Fruit fly (Drosophila melanogaster) whole organism, embryonic: ENCODE data around the gene Ir68b.
A peak's percentile ranks its signal among the peaks of the same experiment; 100 is the strongest.

Source experiments
- Atf3 ChIP-seq: fragments of 200-800 bp; sonication (Bioruptor generic); optimal IDR thresholded peaks from 3 replicates; lab custom pipeline; 2016; ENCODE audit warnings: missing biosample characterization, missing genetic modification characterization
- CG10274 ChIP-seq: fragments of 200-800 bp; sonication (Bioruptor generic); optimal IDR thresholded peaks from 3 replicates; lab custom pipeline; 2017; ENCODE audit warnings: missing biosample characterization, mild to moderate bottlenecking, missing genetic modification characterization
- CG13775 ChIP-seq: fragments of 200-800 bp; sonication (Bioruptor generic); optimal IDR thresholded peaks from 3 replicates; lab custom pipeline; 2017; ENCODE audit warnings: missing biosample characterization, mild to moderate bottlenecking, missing genetic modification characterization
- CG14710 ChIP-seq: fragments of 200-800 bp; sonication (Bioruptor generic); optimal IDR thresholded peaks from 3 replicates; lab custom pipeline; 2019; ENCODE audit warnings: missing biosample characterization, mild to moderate bottlenecking, missing genetic modification characterization, moderate library complexity
- CG30403 ChIP-seq: fragments of 200-800 bp; sonication (Bioruptor generic); optimal IDR thresholded peaks from 3 replicates; lab custom pipeline; 2016; ENCODE audit warnings: missing biosample characterization, missing genetic modification characterization
- CG30431 ChIP-seq: fragments of 200-800 bp; sonication (Bioruptor generic); optimal IDR thresholded peaks from 2 replicates; lab custom pipeline; 2017; ENCODE audit warnings: missing biosample characterization, missing genetic modification characterization
- CG31224 ChIP-seq: fragments of 200-800 bp; sonication (Bioruptor generic); IDR thresholded peaks from 2 replicates; pipeline ENCODE4 v1.3.6; 2022; ENCODE audit warnings: missing biosample characterization, missing genetic modification characterization
- CG3847 ChIP-seq: fragments of 200-800 bp; sonication (Bioruptor generic); IDR thresholded peaks from 2 replicates; pipeline ENCODE4 v1.3.6; 2022; ENCODE audit warnings: missing biosample characterization, missing genetic modification characterization
- CG4404 ChIP-seq: fragments of 200-800 bp; sonication (Bioruptor generic); IDR thresholded peaks from 2 replicates; pipeline ENCODE4 v1.3.6; 2022; ENCODE audit warnings: missing biosample characterization, missing genetic modification characterization
- CG7556 ChIP-seq: fragments of 200-800 bp; sonication (Bioruptor generic); optimal IDR thresholded peaks from 2 replicates; lab custom pipeline; 2017; ENCODE audit warnings: missing biosample characterization, mild to moderate bottlenecking, missing genetic modification characterization
- CG8089 ChIP-seq: fragments of 200-800 bp; sonication (Bioruptor generic); optimal IDR thresholded peaks from 3 replicates; lab custom pipeline; 2016; ENCODE audit warnings: missing biosample characterization, missing genetic modification characterization
- CG8388 ChIP-seq: fragments of 200-800 bp; sonication (Bioruptor generic); optimal IDR thresholded peaks from 2 replicates; lab custom pipeline; 2019; ENCODE audit warnings: missing biosample characterization, mild to moderate bottlenecking, missing genetic modification characterization, moderate library complexity
- CTCF ChIP-seq: fragments of 200-800 bp; sonication (Bioruptor generic); optimal IDR thresholded peaks from 2 replicates; lab custom pipeline; 2017; ENCODE audit warnings: missing biosample characterization, mild to moderate bottlenecking, missing genetic modification characterization, moderate library complexity
- CkIIα-i1 ChIP-seq: fragments of 200-800 bp; sonication (Bioruptor generic); IDR thresholded peaks from 2 replicates; pipeline ENCODE4 v1.3.6; 2022; ENCODE audit warnings: missing biosample characterization, missing genetic modification characterization
- CrebB ChIP-seq: fragments of 200-800 bp; sonication (Bioruptor generic); optimal IDR thresholded peaks from 3 replicates; lab custom pipeline; 2018; ENCODE audit warnings: missing biosample characterization, mild to moderate bottlenecking, missing genetic modification characterization
- D19B ChIP-seq: fragments of 200-800 bp; sonication (Bioruptor generic); optimal IDR thresholded peaks from 2 replicates; lab custom pipeline; 2017; ENCODE audit warnings: missing biosample characterization, mild to moderate bottlenecking, missing genetic modification characterization
- Dbx ChIP-seq: fragments of 200-800 bp; sonication (Bioruptor generic); IDR thresholded peaks from 3 replicates; pipeline ENCODE4 v1.3.6; 2022; ENCODE audit warnings: missing biosample characterization, missing genetic modification characterization
- Doc2 ChIP-seq: fragments of 200-800 bp; sonication (Bioruptor generic); IDR thresholded peaks from 2 replicates; pipeline ENCODE4 v1.3.6; 2022; ENCODE audit warnings: missing biosample characterization, missing genetic modification characterization
- Dp ChIP-seq: fragments of 200-800 bp; sonication (Bioruptor generic); optimal IDR thresholded peaks from 2 replicates; lab custom pipeline; 2018; ENCODE audit warnings: missing biosample characterization, mild to moderate bottlenecking, missing genetic modification characterization, moderate library complexity
- Fer2 ChIP-seq: fragments of 200-800 bp; sonication (Bioruptor generic); optimal IDR thresholded peaks from 2 replicates; lab custom pipeline; 2018; ENCODE audit warnings: missing biosample characterization, mild to moderate bottlenecking, missing genetic modification characterization, moderate library complexity
- HLH3B ChIP-seq: fragments of 200-800 bp; sonication (Bioruptor generic); IDR thresholded peaks from 2 replicates; pipeline ENCODE4 v1.3.6; 2022; ENCODE audit warnings: missing biosample characterization, missing genetic modification characterization
- Hmx ChIP-seq: fragments of 200-800 bp; sonication (Bioruptor generic); optimal IDR thresholded peaks from 2 replicates; lab custom pipeline; 2016; ENCODE audit warnings: missing biosample characterization, missing genetic modification characterization
- Jarid2 ChIP-seq: fragments of 200-800 bp; sonication (Bioruptor generic); optimal IDR thresholded peaks from 3 replicates; lab custom pipeline; 2017; ENCODE audit warnings: mild to moderate bottlenecking, missing biosample characterization, missing genetic modification reagents, missing genetic modification characterization
- MBD-R2 ChIP-seq: fragments of 200-800 bp; sonication (Bioruptor generic); IDR thresholded peaks from 2 replicates; pipeline ENCODE4 v1.3.6; 2022; ENCODE audit warnings: missing biosample characterization, missing genetic modification characterization
- NK7.1 ChIP-seq: fragments of 200-800 bp; sonication (Bioruptor generic); optimal IDR thresholded peaks from 3 replicates; lab custom pipeline; 2016; ENCODE audit warnings: missing biosample characterization, missing genetic modification characterization
- Nf-YA ChIP-seq: fragments of 200-800 bp; sonication (Bioruptor generic); IDR thresholded peaks from 2 replicates; pipeline ENCODE4 v1.3.6; 2022; ENCODE audit warnings: missing biosample characterization, missing genetic modification characterization
- Nf-YB ChIP-seq: fragments of 200-800 bp; sonication (Bioruptor generic); optimal IDR thresholded peaks from 3 replicates; lab custom pipeline; 2019; ENCODE audit warnings: missing biosample characterization, mild to moderate bottlenecking, missing genetic modification characterization, moderate library complexity
- Opbp ChIP-seq: fragments of 200-800 bp; sonication (Bioruptor generic); IDR thresholded peaks from 3 replicates; pipeline ENCODE4 v1.3.6; 2022; ENCODE audit warnings: missing biosample characterization, missing genetic modification characterization; ENCODE audit not compliant: partially characterized antibody
- Poxn ChIP-seq: fragments of 200-800 bp; sonication (Bioruptor generic); IDR thresholded peaks from 2 replicates; pipeline ENCODE4 v1.3.6; 2022; ENCODE audit warnings: missing biosample characterization, missing genetic modification characterization
- Ravus ChIP-seq: fragments of 200-800 bp; sonication (Bioruptor generic); IDR thresholded peaks from 2 replicates; pipeline ENCODE4 v1.3.6; 2022; ENCODE audit warnings: missing biosample characterization, missing genetic modification characterization
- Stat92E ChIP-seq, 3 experiments: fragments of >200 bp in 2 of 3; fragments of 200-800 bp in 1 of 3; sonication (Bioruptor generic) in 1 of 3; optimal IDR thresholded peaks; 2 replicates each; lab custom pipeline; 2017 to 2019; ENCODE audit warnings: missing biosample characterization in 3 of 3, missing genetic modification characterization in 3 of 3, mild to moderate bottlenecking in 1 of 3, moderate library complexity in 1 of 3
- Xbp1 ChIP-seq: fragments of 200-800 bp; sonication (Bioruptor generic); optimal IDR thresholded peaks from 3 replicates; lab custom pipeline; 2016; ENCODE audit warnings: missing biosample characterization, mild to moderate bottlenecking, missing genetic modification characterization
- cad ChIP-seq: fragments of >200 bp; optimal IDR thresholded peaks from 2 replicates; lab custom pipeline; 2017; ENCODE audit warnings: missing biosample characterization, missing genetic modification characterization
- chinmo ChIP-seq: fragments of 200-800 bp; sonication (Bioruptor generic); IDR thresholded peaks from 4 replicates; pipeline ENCODE4 v1.3.6; 2022; ENCODE audit warnings: missing biosample characterization, missing genetic modification characterization; ENCODE audit not compliant: partially characterized antibody
- crol ChIP-seq: fragments of 200-800 bp; sonication (Bioruptor generic); IDR thresholded peaks from 2 replicates; pipeline ENCODE4 v1.3.6; 2022; ENCODE audit warnings: missing biosample characterization, missing genetic modification characterization
- da ChIP-seq: fragments of 200-800 bp; sonication (Bioruptor generic); optimal IDR thresholded peaks from 2 replicates; lab custom pipeline; 2016; ENCODE audit warnings: missing biosample characterization, missing genetic modification characterization
- danr ChIP-seq: fragments of 200-800 bp; sonication (Bioruptor generic); IDR thresholded peaks from 2 replicates; pipeline ENCODE4 v1.3.6; 2022; ENCODE audit warnings: missing biosample characterization, missing genetic modification characterization
- dpn ChIP-seq, 2 experiments: fragments of 200-800 bp; sonication (Bioruptor generic); optimal IDR thresholded peaks; 3 replicates each; lab custom pipeline; 2016; ENCODE audit warnings: missing biosample characterization in 2 of 2, missing genetic modification characterization in 2 of 2
- emc ChIP-seq: fragments of 200-800 bp; sonication (Bioruptor generic); optimal IDR thresholded peaks from 2 replicates; lab custom pipeline; 2016; ENCODE audit warnings: missing biosample characterization, missing genetic modification characterization
- ewg ChIP-seq: fragments of 200-800 bp; sonication (Bioruptor generic); optimal IDR thresholded peaks from 3 replicates; lab custom pipeline; 2017; ENCODE audit warnings: mild to moderate bottlenecking, missing biosample characterization, missing genetic modification reagents, missing genetic modification characterization
- fd64A ChIP-seq: fragments of 200-800 bp; sonication (Bioruptor generic); optimal IDR thresholded peaks from 3 replicates; lab custom pipeline; 2018; ENCODE audit warnings: missing biosample characterization, mild to moderate bottlenecking, missing genetic modification characterization
- klu ChIP-seq: fragments of 200-800 bp; sonication (Bioruptor generic); IDR thresholded peaks from 2 replicates; pipeline ENCODE4 v1.3.6; 2022; ENCODE audit warnings: missing biosample characterization, missing genetic modification characterization
- mam ChIP-seq: fragments of 200-800 bp; sonication (Bioruptor generic); optimal IDR thresholded peaks from 3 replicates; lab custom pipeline; 2016; ENCODE audit warnings: missing biosample characterization, missing genetic modification characterization
- ranshi ChIP-seq: fragments of 200-800 bp; sonication (Bioruptor generic); IDR thresholded peaks from 2 replicates; pipeline ENCODE4 v1.3.6; 2022; ENCODE audit warnings: missing biosample characterization, missing genetic modification characterization
- seq ChIP-seq: fragments of 200-800 bp; sonication (Bioruptor generic); IDR thresholded peaks from 2 replicates; pipeline ENCODE4 v1.3.6; 2022; ENCODE audit warnings: missing biosample characterization, missing genetic modification characterization
- slou ChIP-seq: fragments of 200-800 bp; sonication (Bioruptor generic); optimal IDR thresholded peaks from 3 replicates; lab custom pipeline; 2016; ENCODE audit warnings: missing biosample characterization, missing genetic modification characterization
- so ChIP-seq: fragments of 200-800 bp; sonication (Bioruptor generic); IDR thresholded peaks from 3 replicates; pipeline ENCODE4 v1.3.6; 2022; ENCODE audit warnings: missing biosample characterization, missing genetic modification characterization
- sr ChIP-seq: fragments of 200-800 bp; sonication (Bioruptor generic); IDR thresholded peaks from 3 replicates; pipeline ENCODE4 v1.3.6; 2022; ENCODE audit warnings: missing biosample characterization, missing genetic modification characterization
- stwl ChIP-seq: fragments of 200-800 bp; sonication (Bioruptor generic); optimal IDR thresholded peaks from 3 replicates; lab custom pipeline; 2018; ENCODE audit warnings: missing biosample characterization, mild to moderate bottlenecking, missing genetic modification characterization, moderate library complexity
- ttk ChIP-seq: fragments of 200-800 bp; sonication (Bioruptor generic); IDR thresholded peaks from 2 replicates; pipeline ENCODE4 v2.1.2; 2022; ENCODE audit warnings: missing biosample characterization, missing genetic modification characterization
- yki ChIP-seq: fragments of >200 bp; optimal IDR thresholded peaks from 3 replicates; lab custom pipeline; 2018
- zfh1 ChIP-seq: fragments of 200-800 bp; sonication (Bioruptor generic); IDR thresholded peaks from 3 replicates; pipeline ENCODE4 v1.3.6; 2022; ENCODE audit warnings: missing biosample characterization, missing genetic modification characterization

Ir68b gene

DNA sequence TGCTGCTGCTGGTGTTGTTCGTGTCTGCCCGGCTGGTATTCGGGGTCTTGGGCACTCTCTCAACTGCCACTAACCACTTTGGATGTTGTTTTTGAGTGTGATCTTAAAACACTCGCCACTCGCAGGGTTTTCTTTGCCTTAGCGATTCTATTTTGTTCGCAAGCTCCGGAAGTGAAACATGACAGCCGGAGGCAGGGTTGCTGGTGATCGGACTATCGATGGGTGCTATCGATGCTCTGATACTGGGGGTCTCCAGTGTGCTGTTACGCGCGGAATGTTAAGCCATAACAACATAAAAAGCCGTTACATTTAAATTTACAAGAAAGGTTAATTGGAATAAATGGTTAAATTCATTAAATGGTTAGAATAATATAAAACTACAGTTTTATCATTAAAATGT, 2.2 kb downstream of the Ir68b start, which contains the start of gene yps (continued):
- TF ChIP-seq ewg (GFP tag; lab: Kevin White, UChicago) (peak; percentile 87), Dbx (GFP tag; lab: Robert Waterston, UW) (peak; percentile 92), da (GFP tag; lab: Kevin White, UChicago) (peak; percentile 89), Fer2 (tag; lab: Kevin White, UChicago) (peak; percentile 89), CG4404 (GFP tag; lab: Robert Waterston, UW) (no peak), CG8388 (peak; percentile 90), chinmo (GFP tag; lab: Robert Waterston, UW) (no peak), CG30403 (GFP tag; lab: Kevin White, UChicago) (peak; percentile 88), ttk (GFP tag; lab: Robert Waterston, UW) (peak; percentile 80), Dp (GFP tag; lab: Kevin White, UChicago) (peak; percentile 66), CG31224 (peak; percentile 78), seq (GFP tag; lab: Robert Waterston, UW) (peak; percentile 84), cad (GFP tag; lab: Kevin White, UChicago) (no peak), CkIIα-i1 (GFP tag; lab: Robert Waterston, UW) (peak; percentile 62; the same call in 1 of the 2 replicates), Ravus (GFP tag; lab: Robert Waterston, UW) (peak; percentile 65), Poxn (GFP tag; lab: Robert Waterston, UW) (0 out of 2 replicates have a peak, but pooled peaks have one; percentile 17), Jarid2 (peak; percentile 85), Stat92E (GFP tag; optimal IDR thresholded peaks at IDR 0.05; lab: Kevin White, UChicago) (peak in 1 of 3 experiments; percentile 73), stwl (tag; lab: Kevin White, UChicago) (peak; percentile 91), Opbp (GFP tag; lab: Robert Waterston, UW) (peak; percentile 84), CG7556 (GFP tag; lab: Kevin White, UChicago) (peak; percentile 83), CG13775 (peak; percentile 97), NK7.1 (peak; percentile 92), yki (no peak), CG30431 (GFP tag; lab: Kevin White, UChicago) (peak; percentile 77), CTCF (peak; percentile 68), CG8089 (GFP tag; lab: Kevin White, UChicago) (peak; percentile 94), slou (GFP tag; lab: Kevin White, UChicago) (peak; percentile 80), MBD-R2 (GFP tag; lab: Robert Waterston, UW) (peak; percentile 78; the same call in 1 of the 2 replicates), klu (GFP tag; lab: Robert Waterston, UW) (no peak; the same call in 1 of the 2 replicates), CrebB (peak; percentile 97), Xbp1 (GFP tag; lab: Kevin White, UChicago) (peak; percentile 91), HLH3B (GFP tag; lab: Robert Waterston, UW) (peak; percentile 87; the same call in 1 of the 2 replicates), Atf3 (GFP tag; lab: Kevin White, UChicago) (peak; percentile 87), Nf-YA (GFP tag; lab: Robert Waterston, UW) (peak; percentile 92), Nf-YB (GFP tag; lab: Kevin White, UChicago) (peak; percentile 77), fd64A (GFP tag; lab: Kevin White, UChicago) (peak; percentile 97), zfh1 (GFP tag; lab: Robert Waterston, UW) (peak; percentile 97), mam (GFP tag; lab: Kevin White, UChicago) (peak; percentile 77), CG14710 (tag; lab: Kevin White, UChicago) (peak; percentile 92), Hmx (GFP tag; lab: Kevin White, UChicago) (peak; percentile 27), crol (GFP tag; lab: Robert Waterston, UW) (peak; percentile 39; the same call in 1 of the 2 replicates), danr (GFP tag; lab: Robert Waterston, UW) (no peak; the same call in 1 of the 2 replicates), so (peak; percentile 90), ranshi (GFP tag; lab: Robert Waterston, UW) (peak; percentile 86; the same call in 1 of the 2 replicates), Doc2 (GFP tag; lab: Robert Waterston, UW) (no peak), sr (GFP tag; lab: Robert Waterston, UW) (peak; percentile 96), CG10274 (GFP tag; lab: Kevin White, UChicago) (peak; percentile 90), emc (GFP tag; lab: Kevin White, UChicago) (peak; percentile 86), dpn (GFP tag; optimal IDR thresholded peaks at IDR 0.05; lab: Kevin White, UChicago) (peak; percentile 87 to 96), D19B (GFP tag; lab: Kevin White, UChicago) (peak; percentile 81), CG3847 (peak; percentile 87)
